Fruit fly (Drosophila melanogaster) whole organism, embryonic: ENCODE measurements around the gene CG7530.

Source experiments
- Ada2b ChIP-seq: fragments of 200-800 bp; sonication (Bioruptor generic); IDR thresholded peaks from 2 replicates; pipeline ENCODE4 v1.3.6; 2022; ENCODE audit warnings: missing biosample characterization, missing genetic modification characterization
- Blimp-1 ChIP-seq: fragments of 200-800 bp; sonication (Bioruptor generic); optimal IDR thresholded peaks from 3 replicates; lab custom pipeline; 2018; ENCODE audit warnings: missing biosample characterization, missing genetic modification characterization, mild to moderate bottlenecking, moderate library complexity, missing genetic modification reagents
- CG10431 ChIP-seq: fragments of 200-800 bp; sonication (Bioruptor generic); optimal IDR thresholded peaks from 3 replicates; lab custom pipeline; 2018; ENCODE audit warnings: missing biosample characterization, mild to moderate bottlenecking, missing genetic modification characterization
- CG12104 ChIP-seq: fragments of 200-800 bp; sonication (Bioruptor generic); optimal IDR thresholded peaks from 3 replicates; lab custom pipeline; 2016; ENCODE audit warnings: missing biosample characterization, missing genetic modification characterization
- CG13296 ChIP-seq: fragments of 200-800 bp; sonication (Bioruptor generic); optimal IDR thresholded peaks from 3 replicates; lab custom pipeline; 2018; ENCODE audit warnings: missing biosample characterization, mild to moderate bottlenecking, missing genetic modification characterization
- CG13624 ChIP-seq: fragments of 200-800 bp; sonication (Bioruptor generic); optimal IDR thresholded peaks from 2 replicates; lab custom pipeline; 2016; ENCODE audit warnings: missing biosample characterization, missing genetic modification characterization
- CG2129 ChIP-seq: fragments of 200-800 bp; sonication (Bioruptor generic); IDR thresholded peaks from 2 replicates; pipeline ENCODE4 v1.3.6; 2022; ENCODE audit warnings: missing biosample characterization, missing genetic modification characterization; ENCODE audit not compliant: partially characterized antibody
- CG34224 ChIP-seq: fragments of 200-800 bp; sonication (Bioruptor generic); IDR thresholded peaks from 3 replicates; pipeline ENCODE4 v1.3.6; 2022; ENCODE audit warnings: missing biosample characterization, missing genetic modification characterization; ENCODE audit not compliant: partially characterized antibody
- CG3995 ChIP-seq: fragments of 200-800 bp; sonication (Bioruptor generic); optimal IDR thresholded peaks from 3 replicates; lab custom pipeline; 2016; ENCODE audit warnings: missing biosample characterization, missing genetic modification characterization
- CG4404 ChIP-seq: fragments of 200-800 bp; sonication (Bioruptor generic); IDR thresholded peaks from 2 replicates; pipeline ENCODE4 v1.3.6; 2022; ENCODE audit warnings: missing biosample characterization, missing genetic modification characterization
- CG6272 ChIP-seq: fragments of 200-800 bp; sonication (Bioruptor generic); IDR thresholded peaks from 2 replicates; pipeline ENCODE4 v1.3.6; 2022; ENCODE audit warnings: missing biosample characterization, missing genetic modification characterization
- CG6765 ChIP-seq: fragments of 200-800 bp; sonication (Bioruptor generic); optimal IDR thresholded peaks from 3 replicates; lab custom pipeline; 2017; ENCODE audit warnings: missing biosample characterization, mild to moderate bottlenecking, missing genetic modification characterization
- CG8765 ChIP-seq: fragments of 200-800 bp; sonication (Bioruptor generic); IDR thresholded peaks from 2 replicates; pipeline ENCODE4 v1.3.6; 2022; ENCODE audit warnings: missing biosample characterization, missing genetic modification characterization
- CG8944 ChIP-seq: fragments of 200-800 bp; sonication (Bioruptor generic); optimal IDR thresholded peaks from 3 replicates; lab custom pipeline; 2016; ENCODE audit warnings: missing biosample characterization, missing genetic modification characterization
- CG9215 ChIP-seq: fragments of 200-800 bp; sonication (Bioruptor generic); IDR thresholded peaks from 2 replicates; pipeline ENCODE4 v1.3.6; 2022; ENCODE audit warnings: missing biosample characterization, missing genetic modification characterization
- CrebB ChIP-seq: fragments of 200-800 bp; sonication (Bioruptor generic); optimal IDR thresholded peaks from 3 replicates; lab custom pipeline; 2018; ENCODE audit warnings: missing biosample characterization, mild to moderate bottlenecking, missing genetic modification characterization
- D19B ChIP-seq: fragments of 200-800 bp; sonication (Bioruptor generic); optimal IDR thresholded peaks from 2 replicates; lab custom pipeline; 2017; ENCODE audit warnings: missing biosample characterization, mild to moderate bottlenecking, missing genetic modification characterization
- Dek ChIP-seq: fragments of 200-800 bp; sonication (Bioruptor generic); optimal IDR thresholded peaks from 3 replicates; lab custom pipeline; 2019; ENCODE audit warnings: missing biosample characterization, mild to moderate bottlenecking, missing genetic modification characterization, moderate library complexity
- Dref ChIP-seq: fragments of 200-800 bp; sonication (Bioruptor generic); IDR thresholded peaks from 2 replicates; pipeline ENCODE4 v1.3.6; 2022; ENCODE audit warnings: missing biosample characterization, missing genetic modification characterization
- H15 ChIP-seq: fragments of 200-800 bp; sonication (Bioruptor generic); IDR thresholded peaks from 3 replicates; pipeline ENCODE4 v1.3.6; 2022; ENCODE audit warnings: missing biosample characterization, missing genetic modification characterization
- Hey ChIP-seq: fragments of 200-800 bp; sonication (Bioruptor generic); optimal IDR thresholded peaks from 3 replicates; lab custom pipeline; 2018; ENCODE audit warnings: missing biosample characterization, mild to moderate bottlenecking, missing genetic modification characterization
- Hr51 ChIP-seq, 2 experiments: fragments of 200-800 bp; sonication (Bioruptor generic); optimal IDR thresholded peaks; 2 replicates in 1 of 2; 3 replicates in 1 of 2; lab custom pipeline; 2016 to 2018; ENCODE audit warnings: missing biosample characterization in 2 of 2, missing genetic modification characterization in 2 of 2, mild to moderate bottlenecking in 1 of 2, moderate library complexity in 1 of 2
- Lhr ChIP-seq: fragments of 200-800 bp; sonication (Bioruptor generic); optimal IDR thresholded peaks from 3 replicates; lab custom pipeline; 2017; ENCODE audit warnings: mild to moderate bottlenecking, missing biosample characterization, missing genetic modification reagents, missing genetic modification characterization
- NFAT ChIP-seq: fragments of 200-800 bp; sonication (Bioruptor generic); IDR thresholded peaks from 2 replicates; pipeline ENCODE4 v1.3.6; 2022; ENCODE audit warnings: missing biosample characterization, missing genetic modification characterization
- Nf-YA ChIP-seq: fragments of 200-800 bp; sonication (Bioruptor generic); IDR thresholded peaks from 2 replicates; pipeline ENCODE4 v1.3.6; 2022; ENCODE audit warnings: missing biosample characterization, missing genetic modification characterization
- Side ChIP-seq: fragments of 200-800 bp; sonication (Bioruptor generic); optimal IDR thresholded peaks from 2 replicates; lab custom pipeline; 2016; ENCODE audit warnings: missing biosample characterization, missing genetic modification characterization
- Taf1 ChIP-seq: fragments of 200-800 bp; sonication (Bioruptor generic); IDR thresholded peaks from 2 replicates; pipeline ENCODE4 v1.3.6; 2022; ENCODE audit warnings: missing biosample characterization, missing genetic modification characterization
- bab2 ChIP-seq: fragments of 200-800 bp; sonication (Bioruptor generic); optimal IDR thresholded peaks from 2 replicates; lab custom pipeline; 2016; ENCODE audit warnings: missing biosample characterization, missing genetic modification characterization
- bowl ChIP-seq: fragments of 200-800 bp; sonication (Bioruptor generic); IDR thresholded peaks from 2 replicates; pipeline ENCODE4 v1.3.6; 2022; ENCODE audit warnings: missing biosample characterization, missing genetic modification characterization
- bsh ChIP-seq, 2 experiments: fragments of 200-800 bp; sonication (Bioruptor generic); optimal IDR thresholded peaks; 2 replicates each; lab custom pipeline; 2017 to 2018; ENCODE audit warnings: mild to moderate bottlenecking in 2 of 2, missing biosample characterization in 2 of 2, missing genetic modification characterization in 2 of 2, moderate library complexity in 1 of 2
- chinmo ChIP-seq: fragments of 200-800 bp; sonication (Bioruptor generic); IDR thresholded peaks from 4 replicates; pipeline ENCODE4 v1.3.6; 2022; ENCODE audit warnings: missing biosample characterization, missing genetic modification characterization; ENCODE audit not compliant: partially characterized antibody
- chn ChIP-seq: fragments of 200-800 bp; sonication (Bioruptor generic); optimal IDR thresholded peaks from 2 replicates; lab custom pipeline; 2016; ENCODE audit warnings: missing biosample characterization, missing genetic modification characterization
- crol ChIP-seq: fragments of 200-800 bp; sonication (Bioruptor generic); IDR thresholded peaks from 2 replicates; pipeline ENCODE4 v1.3.6; 2022; ENCODE audit warnings: missing biosample characterization, missing genetic modification characterization
- dm ChIP-seq: fragments of 200-800 bp; sonication (Bioruptor generic); optimal IDR thresholded peaks from 3 replicates; lab custom pipeline; 2016; ENCODE audit warnings: missing biosample characterization, missing genetic modification characterization
- dysf ChIP-seq: fragments of 200-800 bp; sonication (Bioruptor generic); IDR thresholded peaks from 3 replicates; pipeline ENCODE4 v1.3.6; 2022; ENCODE audit warnings: missing biosample characterization, missing genetic modification characterization
- gce ChIP-seq: fragments of 200-800 bp; sonication (Bioruptor generic); IDR thresholded peaks from 3 replicates; pipeline ENCODE4 v1.3.6; 2022; ENCODE audit warnings: missing biosample characterization, missing genetic modification characterization
- hkb ChIP-seq, 2 experiments: fragments of 200-800 bp in 1 of 2; fragments of >200 bp in 1 of 2; sonication (Bioruptor generic) in 1 of 2; IDR thresholded peaks in 1 of 2; optimal IDR thresholded peaks in 1 of 2; 2 replicates each; pipeline versions ENCODE4 v1.3.6 to Lab custom; 2017 to 2022; ENCODE audit warnings: missing biosample characterization in 1 of 2, missing genetic modification characterization in 1 of 2
- lbe ChIP-seq: fragments of 200-800 bp; sonication (Bioruptor generic); optimal IDR thresholded peaks from 2 replicates; lab custom pipeline; 2016; ENCODE audit warnings: missing biosample characterization, mild to moderate bottlenecking, missing genetic modification characterization
- mirr ChIP-seq: fragments of 200-800 bp; sonication (Bioruptor generic); optimal IDR thresholded peaks from 3 replicates; lab custom pipeline; 2018; ENCODE audit warnings: missing biosample characterization, mild to moderate bottlenecking, missing genetic modification characterization
- sna ChIP-seq: fragments of 200-800 bp; sonication (Bioruptor generic); IDR thresholded peaks from 2 replicates; pipeline ENCODE4 v1.3.6; 2022; ENCODE audit warnings: missing biosample characterization, missing genetic modification characterization; ENCODE audit not compliant: partially characterized antibody
- sr ChIP-seq: fragments of 200-800 bp; sonication (Bioruptor generic); IDR thresholded peaks from 3 replicates; pipeline ENCODE4 v1.3.6; 2022; ENCODE audit warnings: missing biosample characterization, missing genetic modification characterization
- sug ChIP-seq: fragments of 200-800 bp; optimal IDR thresholded peaks from 2 replicates; lab custom pipeline; 2019; ENCODE audit warnings: missing biosample characterization, mild to moderate bottlenecking, missing genetic modification characterization, moderate library complexity
- trh ChIP-seq: fragments of 200-800 bp; sonication (Bioruptor generic); optimal IDR thresholded peaks from 2 replicates; lab custom pipeline; 2016; ENCODE audit warnings: missing biosample characterization, missing genetic modification characterization
- zen ChIP-seq: fragments of 200-800 bp; sonication (Bioruptor generic); optimal IDR thresholded peaks from 3 replicates; lab custom pipeline; 2018; ENCODE audit warnings: missing biosample characterization, mild to moderate bottlenecking, missing genetic modification characterization, moderate library complexity

CG7530 gene

DNA sequence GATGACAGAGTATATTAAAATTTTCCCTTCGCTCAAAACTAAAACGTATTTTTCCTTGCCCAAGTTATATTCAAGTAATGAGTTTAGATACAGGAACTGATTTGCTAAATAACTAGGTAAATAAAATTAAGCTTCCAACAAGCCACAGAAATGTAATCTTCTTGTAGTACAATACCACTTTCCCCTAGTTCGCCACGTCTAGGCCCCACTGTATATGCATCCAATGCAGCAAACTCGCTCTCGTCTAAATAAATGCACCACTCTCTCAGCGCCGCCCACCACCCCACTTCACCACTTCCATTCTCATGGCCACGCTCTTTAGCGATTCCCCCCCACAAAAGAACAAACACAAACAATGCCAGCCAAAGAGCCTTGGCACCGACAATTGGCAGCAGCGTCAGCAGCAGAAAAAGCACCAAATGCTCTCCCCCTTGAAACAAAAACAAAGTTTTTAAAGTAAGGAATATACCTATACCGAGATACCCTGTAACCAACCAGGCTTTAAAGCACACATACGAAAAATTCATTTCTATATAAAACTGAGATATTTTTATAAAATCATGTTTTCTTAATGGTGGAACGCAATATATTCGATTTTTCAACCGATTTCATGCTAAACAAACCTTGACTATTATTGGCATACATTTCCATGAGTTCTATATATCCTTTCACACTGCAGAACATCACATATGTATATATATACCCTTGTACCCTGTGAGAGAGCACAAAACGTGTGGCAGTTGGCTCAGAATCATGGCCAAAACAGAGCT is 3.5 kb upstream of the CG7530 start (continued):
- TF ChIP-seq CG4404, result no peak
- TF ChIP-seq sug (tag; lab: Kevin White, UChicago), result no peak
- TF ChIP-seq D19B (GFP tag; lab: Kevin White, UChicago), result peak; percentile 35
- TF ChIP-seq Side (GFP tag; lab: Kevin White, UChicago), result no peak
- TF ChIP-seq CG34224 (GFP tag; lab: Robert Waterston, UW), result no peak
- TF ChIP-seq CG13624 (GFP tag; lab: Kevin White, UChicago), result no peak
- TF ChIP-seq CG8944 (GFP tag; lab: Kevin White, UChicago), result no peak
- TF ChIP-seq gce (GFP tag; lab: Robert Waterston, UW), result no peak
- TF ChIP-seq Hr51 (GFP tag; optimal IDR thresholded peaks at IDR 0.05; lab: Kevin White, UChicago), result no peak
- no peak for TF ChIP-seq CG6272 (GFP tag; lab: Robert Waterston, UW)
- no peak for TF ChIP-seq CG9215
- TF ChIP-seq CG10431 (GFP tag; lab: Kevin White, UChicago), result no peak
- TF ChIP-seq CG13296, result no peak
- TF ChIP-seq Nf-YA (GFP tag; lab: Robert Waterston, UW), result no peak
- no peak for TF ChIP-seq sna (GFP tag; lab: Robert Waterston, UW)
- TF ChIP-seq CG8765 (GFP tag; lab: Robert Waterston, UW), result no peak
- TF ChIP-seq crol (GFP tag; lab: Robert Waterston, UW), result peak; percentile 52; the same call in 1 of the 2 replicates
- no peak for TF ChIP-seq CG6765 (GFP tag; lab: Kevin White, UChicago)
- TF ChIP-seq Blimp-1 (GFP tag; lab: Kevin White, UChicago), result no peak
- no peak for TF ChIP-seq trh
- TF ChIP-seq CG12104 (GFP tag; lab: Kevin White, UChicago), result no peak
- TF ChIP-seq hkb (optimal IDR thresholded peaks at IDR 0.05; lab: Kevin White, UChicago), result no peak
- TF ChIP-seq hkb (GFP tag; IDR thresholded peaks at IDR 0.05; lab: Robert Waterston, UW), result no peak
- TF ChIP-seq chinmo, result 0 out of 4 replicates have a peak, but pooled peaks have one; percentile 31
- TF ChIP-seq CG3995 (GFP tag; lab: Kevin White, UChicago), result no peak
- no peak for TF ChIP-seq NFAT (GFP tag; lab: Robert Waterston, UW)
- TF ChIP-seq bowl, result no peak
- no peak for TF ChIP-seq lbe (GFP tag; lab: Kevin White, UChicago)
- TF ChIP-seq CrebB, result no peak
- TF ChIP-seq CG2129 (GFP tag; lab: Robert Waterston, UW), result no peak
- TF ChIP-seq sr, result 0 out of 3 replicates have a peak, but pooled peaks have one; percentile 13
- TF ChIP-seq Dref (GFP tag; lab: Robert Waterston, UW), result no peak
- TF ChIP-seq mirr, result no peak
- TF ChIP-seq chn, result no peak
- no peak for TF ChIP-seq Taf1 (GFP tag; lab: Robert Waterston, UW)
- TF ChIP-seq zen (tag; lab: Kevin White, UChicago), result no peak
- peak in 1 of 2 experiments; percentile 15 for TF ChIP-seq bsh (GFP tag; optimal IDR thresholded peaks at IDR 0.05; lab: Kevin White, UChicago)
- TF ChIP-seq Ada2b, result no peak

DNA sequence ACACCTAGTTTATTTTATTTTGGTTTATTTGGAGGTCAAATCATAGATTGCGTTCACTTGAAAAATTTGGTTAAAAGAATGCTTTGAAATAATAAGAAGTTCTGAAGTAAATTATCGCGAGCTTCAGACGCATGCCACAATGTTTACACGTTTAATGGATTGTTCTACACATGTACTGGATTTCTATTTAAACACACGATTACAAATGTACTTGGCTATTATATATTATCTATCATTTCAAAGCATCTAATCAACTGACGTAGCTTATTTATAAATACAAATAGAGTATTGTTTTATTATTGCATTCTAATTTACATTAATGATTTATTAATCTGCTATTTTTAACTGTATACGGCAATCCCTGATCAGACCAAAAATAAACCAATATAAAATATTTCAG is 2.6 kb upstream of the CG7530 start:
- TF ChIP-seq bab2 (GFP tag; lab: Kevin White, UChicago), result no peak
- no peak for TF ChIP-seq dysf (GFP tag; lab: Robert Waterston, UW)
- TF ChIP-seq Lhr (GFP tag; lab: Kevin White, UChicago), result no peak
- TF ChIP-seq H15 (GFP tag; lab: Robert Waterston, UW), result no peak
- TF ChIP-seq Dek (tag; lab: Kevin White, UChicago), result no peak
- TF ChIP-seq Hey (tag; lab: Kevin White, UChicago), result no peak
- TF ChIP-seq dm (GFP tag; lab: Kevin White, UChicago), result no peak
